Worm (Caenorhabditis elegans) whole organism, L1 larva: Measurements from ENCODE around the gene C37C3.18.

Source experiments
- C34B4.2 ChIP-seq: sonication (generic microtip); optimal IDR thresholded peaks from 2 replicates; lab custom pipeline; 2017; ENCODE audit warnings: mild to moderate bottlenecking, missing genetic modification characterization, missing compliant biosample characterization
- F16B12.6 ChIP-seq: fragments of 150-350 bp; optimal IDR thresholded peaks from 2 replicates; lab custom pipeline; 2014; ENCODE audit warnings: missing biosample characterization, missing genetic modification characterization
- Y116A8C.19 ChIP-seq: sonication (generic microtip); optimal IDR thresholded peaks from 2 replicates; lab custom pipeline; 2016; ENCODE audit warnings: missing compliant biosample characterization, missing genetic modification characterization, borderline replicate concordance
- alr-1 ChIP-seq: fragments of 200-800 bp; sonication (Bioruptor generic); optimal IDR thresholded peaks from 2 replicates; lab custom pipeline; 2018; ENCODE audit warnings: borderline replicate concordance, mild to moderate bottlenecking, missing genetic modification characterization, missing compliant biosample characterization
- blmp-1 ChIP-seq: fragments of 150-350 bp; optimal IDR thresholded peaks from 2 replicates; lab custom pipeline; 2014; ENCODE audit warnings: missing biosample characterization, missing genetic modification characterization
- ceh-8 ChIP-seq: fragments of 200-800 bp; sonication (Bioruptor generic); optimal IDR thresholded peaks from 2 replicates; lab custom pipeline; 2018; ENCODE audit warnings: mild to moderate bottlenecking, missing genetic modification characterization, moderate library complexity, missing compliant biosample characterization
- ceh-88 ChIP-seq: fragments of 200-800 bp; sonication (Bioruptor generic); IDR thresholded peaks from 2 replicates; pipeline ENCODE4 v1.3.6; 2022; ENCODE audit warnings: missing genetic modification characterization, missing compliant biosample characterization
- ces-1 ChIP-seq: fragments of 150-350 bp; optimal IDR thresholded peaks from 2 replicates; lab custom pipeline; 2014; ENCODE audit warnings: missing biosample characterization, missing genetic modification reagents, missing genetic modification characterization
- dpl-1 ChIP-seq, 3 experiments: fragments of 150-350 bp in 2 of 3; sonication (generic microtip) in 1 of 3; optimal IDR thresholded peaks; 2 replicates each; lab custom pipeline; 2014 to 2017; ENCODE audit warnings: missing biosample characterization in 3 of 3, missing genetic modification characterization in 3 of 3, missing genetic modification reagents in 3 of 3
- efl-1 ChIP-seq, 4 experiments: fragments of 150-350 bp; optimal IDR thresholded peaks in 3 of 4; peaks in 1 of 4; 1 replicate in 1 of 4; 2 replicates in 3 of 4; lab custom pipeline; 2014; ENCODE audit warnings: missing biosample characterization in 2 of 4, missing genetic modification characterization in 2 of 4, missing genetic modification reagents in 2 of 4
- elt-3 ChIP-seq, 6 experiments: fragments of 150-350 bp in 1 of 6; sonication (generic microtip); optimal IDR thresholded peaks; 2 replicates each; lab custom pipeline; 2017 to 2018; ENCODE audit warnings: missing biosample characterization in 6 of 6, missing genetic modification characterization in 6 of 6, inconsistent platforms in 1 of 6
- fkh-10 ChIP-seq: sonication (generic microtip); optimal IDR thresholded peaks from 2 replicates; lab custom pipeline; 2017; ENCODE audit warnings: missing biosample characterization, missing genetic modification reagents, missing genetic modification characterization
- fkh-4 ChIP-seq: sonication (generic microtip); optimal IDR thresholded peaks from 2 replicates; lab custom pipeline; 2016; ENCODE audit warnings: missing compliant biosample characterization, missing genetic modification characterization, borderline replicate concordance
- fkh-8 ChIP-seq: sonication (generic microtip); optimal IDR thresholded peaks from 2 replicates; lab custom pipeline; 2016; ENCODE audit warnings: mild to moderate bottlenecking, missing genetic modification characterization, missing compliant biosample characterization
- fos-1 ChIP-seq: fragments of 150-350 bp; optimal IDR thresholded peaks from 2 replicates; lab custom pipeline; 2014; ENCODE audit warnings: missing biosample characterization, missing genetic modification characterization
- grh-1 ChIP-seq: fragments of 200-800 bp; sonication (Bioruptor generic); IDR thresholded peaks from 2 replicates; pipeline ENCODE4 v1.3.6; 2022; ENCODE audit warnings: missing genetic modification reagents, missing genetic modification characterization, missing compliant biosample characterization
- hlh-17 ChIP-seq: fragments of 200-800 bp; sonication (Bioruptor generic); optimal IDR thresholded peaks from 2 replicates; lab custom pipeline; 2018; ENCODE audit warnings: missing genetic modification characterization, mild to moderate bottlenecking, missing compliant biosample characterization, moderate library complexity, borderline replicate concordance
- isw-1 ChIP-seq: fragments of 200-800 bp; sonication (Bioruptor generic); IDR thresholded peaks from 2 replicates; pipeline ENCODE4 v1.3.6; 2022; ENCODE audit warnings: missing genetic modification characterization, missing compliant biosample characterization
- lin-14 ChIP-seq: fragments of 200-800 bp; sonication (Bioruptor generic); optimal IDR thresholded peaks from 2 replicates; lab custom pipeline; 2018; ENCODE audit warnings: mild to moderate bottlenecking, missing genetic modification characterization, moderate library complexity, missing compliant biosample characterization
- lin-35 ChIP-seq, 2 experiments: fragments of 150-350 bp; optimal IDR thresholded peaks; 2 replicates each; lab custom pipeline; 2014; ENCODE audit warnings: missing biosample characterization in 2 of 2, missing genetic modification characterization in 2 of 2, missing genetic modification reagents in 2 of 2
- mdl-1 ChIP-seq, 2 experiments: fragments of 150-350 bp; optimal IDR thresholded peaks; 2 replicates each; lab custom pipeline; 2014 to 2017; ENCODE audit warnings: missing biosample characterization in 2 of 2, missing genetic modification characterization in 2 of 2, inconsistent platforms in 1 of 2
- mep-1 ChIP-seq: fragments of 150-350 bp; optimal IDR thresholded peaks from 2 replicates; lab custom pipeline; 2014; ENCODE audit warnings: missing biosample characterization, missing genetic modification characterization
- nhr-12 ChIP-seq: sonication (generic microtip); optimal IDR thresholded peaks from 2 replicates; lab custom pipeline; 2017; ENCODE audit warnings: missing biosample characterization, missing genetic modification characterization
- nhr-20 ChIP-seq: sonication (generic microtip); optimal IDR thresholded peaks from 2 replicates; lab custom pipeline; 2016; ENCODE audit warnings: mild to moderate bottlenecking, missing genetic modification characterization, missing compliant biosample characterization
- nhr-47 ChIP-seq: sonication (generic microtip); optimal IDR thresholded peaks from 2 replicates; lab custom pipeline; 2016; ENCODE audit warnings: mild to moderate bottlenecking, missing genetic modification characterization, moderate library complexity, missing compliant biosample characterization
- nhr-71 ChIP-seq: sonication (generic microtip); optimal IDR thresholded peaks from 2 replicates; lab custom pipeline; 2016; ENCODE audit warnings: mild to moderate bottlenecking, missing genetic modification characterization, moderate library complexity, missing compliant biosample characterization
- nhr-77 ChIP-seq: fragments of 150-350 bp; optimal IDR thresholded peaks from 2 replicates; lab custom pipeline; 2014; ENCODE audit warnings: missing biosample characterization, missing genetic modification characterization
- nhr-85 ChIP-seq: sonication (generic microtip); peaks from one replicate; lab custom pipeline; 2016; ENCODE audit warnings: missing genetic modification characterization, inconsistent platforms, missing compliant biosample characterization
- pax-3 ChIP-seq: fragments of 200-800 bp; sonication (Bioruptor generic); optimal IDR thresholded peaks from 2 replicates; lab custom pipeline; 2018; ENCODE audit warnings: mild to moderate bottlenecking, missing genetic modification characterization, moderate library complexity, missing compliant biosample characterization
- pqm-1 ChIP-seq: sonication (generic microtip); optimal IDR thresholded peaks from 3 replicates; lab custom pipeline; 2017; ENCODE audit warnings: missing biosample characterization, missing genetic modification characterization
- skn-1 ChIP-seq: fragments of 150-350 bp; optimal IDR thresholded peaks from 2 replicates; lab custom pipeline; 2014; ENCODE audit warnings: missing biosample characterization, missing genetic modification characterization
- snu-23 ChIP-seq: sonication (generic microtip); optimal IDR thresholded peaks from 2 replicates; lab custom pipeline; 2016; ENCODE audit warnings: missing genetic modification characterization, missing compliant biosample characterization
- sox-4 ChIP-seq: sonication (generic microtip); optimal IDR thresholded peaks from 2 replicates; lab custom pipeline; 2016; ENCODE audit warnings: missing genetic modification characterization, missing compliant biosample characterization
- swsn-7 ChIP-seq: sonication (generic microtip); optimal IDR thresholded peaks from 2 replicates; lab custom pipeline; 2016; ENCODE audit warnings: missing genetic modification characterization, missing compliant biosample characterization
- tbx-2 ChIP-seq: sonication (generic microtip); optimal IDR thresholded peaks from 2 replicates; lab custom pipeline; 2016; ENCODE audit warnings: missing genetic modification characterization, missing compliant biosample characterization
- unc-130 ChIP-seq: fragments of 150-350 bp; optimal IDR thresholded peaks from 2 replicates; lab custom pipeline; 2017; ENCODE audit warnings: missing biosample characterization, missing genetic modification characterization, inconsistent platforms
- unc-30 ChIP-seq: sonication (generic microtip); optimal IDR thresholded peaks from 2 replicates; lab custom pipeline; 2017; ENCODE audit warnings: missing biosample characterization, missing genetic modification characterization
- vab-15 ChIP-seq: sonication (generic microtip); optimal IDR thresholded peaks from 2 replicates; lab custom pipeline; 2017; ENCODE audit warnings: missing genotype, mild to moderate bottlenecking, missing genetic modification characterization, missing compliant biosample characterization
- zag-1 ChIP-seq: fragments of 150-350 bp; optimal IDR thresholded peaks from 2 replicates; lab custom pipeline; 2014; ENCODE audit warnings: missing biosample characterization, missing genetic modification characterization
- ztf-11 ChIP-seq, 2 experiments: sonication (generic microtip); optimal IDR thresholded peaks; 2 replicates each; lab custom pipeline; 2016 to 2017; ENCODE audit warnings: missing genetic modification characterization in 2 of 2, missing biosample characterization in 1 of 2, missing compliant biosample characterization in 1 of 2

C37C3.18 gene

ce11 chrV:7848251-7848650 lies 6.5 kb upstream of the C37C3.18 start:
- peak; percentile 32 for TF ChIP-seq snu-23 (GFP tag; lab: Kevin White, UChicago)
- no peak for TF ChIP-seq ces-1 (GFP tag; lab: Kevin White, UChicago)
- no peak for TF ChIP-seq zag-1 (tag; lab: Kevin White, UChicago)
- no peak for TF ChIP-seq isw-1
- TF ChIP-seq pax-3 (tag; lab: Kevin White, UChicago), result no peak
- TF ChIP-seq mdl-1 (tag; optimal IDR thresholded peaks at IDR 0.05; lab: Kevin White, UChicago), result peak in 1 of 2 experiments; percentile 69
- TF ChIP-seq nhr-20, result peak; percentile 42
- TF ChIP-seq lin-14 (GFP tag; lab: Kevin White, UChicago), result peak; percentile 51
- no peak for TF ChIP-seq elt-3 (tag; optimal IDR thresholded peaks at IDR 0.05; lab: Kevin White, UChicago)
- TF ChIP-seq ztf-11 (tag; optimal IDR thresholded peaks at IDR 0.05; lab: Kevin White, UChicago), result no peak
- peak; percentile 9 for TF ChIP-seq nhr-71 (tag; lab: Kevin White, UChicago)
- TF ChIP-seq mep-1 (tag; lab: Kevin White, UChicago), result peak; percentile 48
- peak; percentile 12 for TF ChIP-seq nhr-85 (tag; lab: Kevin White, UChicago)
- no peak for TF ChIP-seq hlh-17 (GFP tag; lab: Kevin White, UChicago)
- TF ChIP-seq grh-1 (GFP tag; lab: Robert Waterston, UW), result no peak
- no peak for TF ChIP-seq nhr-12
- peak in 1 of 2 experiments; percentile 54 for TF ChIP-seq lin-35 (GFP tag; optimal IDR thresholded peaks at IDR 0.05; lab: Kevin White, UChicago)
- no peak for TF ChIP-seq fos-1
- TF ChIP-seq nhr-47 (tag; lab: Kevin White, UChicago), result no peak
- no peak for TF ChIP-seq ceh-88 (GFP tag; lab: Robert Waterston, UW)
- peak; percentile 77 for TF ChIP-seq blmp-1 (tag; lab: Kevin White, UChicago)
- TF ChIP-seq nhr-77 (tag; lab: Kevin White, UChicago), result no peak
- no peak for TF ChIP-seq F16B12.6 (tag; lab: Kevin White, UChicago)
- TF ChIP-seq unc-130, result peak; percentile 13
- no peak for TF ChIP-seq swsn-7 (tag; lab: Kevin White, UChicago)
- no peak for TF ChIP-seq tbx-2 (tag; lab: Kevin White, UChicago)

- TF ChIP-seq sox-4 (tag; lab: Kevin White, UChicago) (no peak), vab-15 (tag; lab: Kevin White, UChicago) (no peak), fos-1 (no peak), fkh-4 (tag; lab: Kevin White, UChicago) (no peak), fkh-10 (GFP tag; lab: Kevin White, UChicago) (no peak), fkh-8 (tag; lab: Kevin White, UChicago) (no peak), unc-30 (tag; lab: Kevin White, UChicago) (no peak), nhr-12 (no peak), tbx-2 (tag; lab: Kevin White, UChicago) (no peak), pqm-1 (tag; lab: Kevin White, UChicago) (no peak), Y116A8C.19 (tag; lab: Kevin White, UChicago) (no peak), mdl-1 (tag; optimal IDR thresholded peaks at IDR 0.05; lab: Kevin White, UChicago) (no peak), ceh-8 (GFP tag; lab: Kevin White, UChicago) (no peak), skn-1 (no peak), alr-1 (tag; lab: Kevin White, UChicago) (no peak), C34B4.2 (tag; lab: Kevin White, UChicago) (no peak)
Measured at ce11 chrV:7852078-7852477, 2.7 kb upstream of the C37C3.18 start.

ce11 chrV:7853900-7854299 lies 893 bp upstream of the C37C3.18 start:
- TF ChIP-seq lin-35 (GFP tag; optimal IDR thresholded peaks at IDR 0.05; lab: Kevin White, UChicago), result peak in 1 of 2 experiments; percentile 30
- TF ChIP-seq efl-1 (optimal IDR thresholded peaks at IDR 0.05; lab: Kevin White, UChicago), result no peak
- peak in 1 of 2 experiments; percentile 12 for TF ChIP-seq efl-1 (GFP tag; optimal IDR thresholded peaks at IDR 0.05 in 1 of 2; lab: Kevin White, UChicago)
- TF ChIP-seq dpl-1 (GFP tag; optimal IDR thresholded peaks at IDR 0.05; lab: Kevin White, UChicago), result peak in 1 of 3 experiments; percentile 13
- no peak for TF ChIP-seq skn-1
- TF ChIP-seq fkh-4 (tag; lab: Kevin White, UChicago), result no peak
